Worm (Caenorhabditis elegans) whole organism, late embryonic: ENCODE data around the gene col-125.

Source experiments
- dmd-4 ChIP-seq: sonication (generic microtip); optimal IDR thresholded peaks from 2 replicates; lab custom pipeline; 2016; ENCODE audit warnings: borderline replicate concordance, missing genetic modification characterization, missing compliant biosample characterization
- nhr-11 ChIP-seq: fragments of 150-350 bp; optimal IDR thresholded peaks from 2 replicates; lab custom pipeline; 2014; ENCODE audit warnings: missing biosample characterization, missing genetic modification characterization
- pax-1 ChIP-seq: fragments of 150-350 bp; optimal IDR thresholded peaks from 2 replicates; lab custom pipeline; 2014; ENCODE audit warnings: missing biosample characterization, missing genetic modification characterization
- ref-2 ChIP-seq: sonication (generic microtip); optimal IDR thresholded peaks from 2 replicates; lab custom pipeline; 2016; ENCODE audit warnings: missing genetic modification characterization, missing compliant biosample characterization
- tbx-2 ChIP-seq: sonication (generic microtip); optimal IDR thresholded peaks from 2 replicates; lab custom pipeline; 2016; ENCODE audit warnings: missing genetic modification characterization, missing compliant biosample characterization
- unc-86 ChIP-seq: sonication (generic microtip); optimal IDR thresholded peaks from 2 replicates; lab custom pipeline; 2016; ENCODE audit warnings: missing genetic modification characterization, missing compliant biosample characterization

ce11 chrIV:11207186-11207585 lies 18.1 kb upstream of the col-125 start, which contains the start of gene R07H5.9:
- TF ChIP-seq pax-1 (tag; lab: Kevin White, UChicago) (no peak), nhr-11 (no peak), ref-2 (no peak), tbx-2 (tag; lab: Kevin White, UChicago) (no peak), unc-86 (no peak), dmd-4 (tag; lab: Kevin White, UChicago) (no peak)
